Worm (Caenorhabditis elegans): ENCODE measurements around the gene E02C12.8.

ce11 chrV:9356345-9356744 lies 17.1 kb downstream of the E02C12.8 start, which contains the start of gene ttr-49:
- TF ChIP-seq cog-1 (tag; optimal IDR thresholded peaks at IDR 0.05) = no peak
- TF ChIP-seq med-1 (GFP tag; optimal IDR thresholded peaks at IDR 0.05; ENCODE audit: insufficient read depth) = no peak
- no peak for TF ChIP-seq ref-1 (GFP tag; conservative IDR thresholded peaks at IDR 0.05)
- no peak for TF ChIP-seq flt-1 (GFP tag; IDR thresholded peaks at IDR 0.05)
- no peak for TF ChIP-seq T22C8.4 (GFP tag; IDR thresholded peaks at IDR 0.05)
